Worm (Caenorhabditis elegans) whole organism, L4 larva: Measurements from ENCODE around the gene B0546.3.

Source experiments
- lin-15B ChIP-seq: fragments of 150-350 bp; sonication (generic microtip); optimal IDR thresholded peaks from 3 replicates; lab custom pipeline; 2014; ENCODE audit warnings: missing biosample characterization, missing genetic modification characterization
- lin-39 ChIP-seq: fragments of 150-350 bp; optimal IDR thresholded peaks from 2 replicates; lab custom pipeline; 2014; ENCODE audit warnings: missing biosample characterization, missing genetic modification reagents, missing genetic modification characterization
- nhr-111 ChIP-seq: fragments of 200-800 bp; sonication (Bioruptor generic); optimal IDR thresholded peaks from 2 replicates; lab custom pipeline; 2018; ENCODE audit warnings: mild to moderate bottlenecking, missing genetic modification characterization, missing compliant biosample characterization
- nhr-25 ChIP-seq: sonication (generic microtip); optimal IDR thresholded peaks from 2 replicates; lab custom pipeline; 2017; ENCODE audit warnings: missing genetic modification characterization, mild to moderate bottlenecking, missing compliant biosample characterization, antibody characterized with exemption, moderate library complexity, borderline replicate concordance; ENCODE audit not compliant: insufficient read depth
- nhr-76 ChIP-seq: fragments of 150-350 bp; optimal IDR thresholded peaks from 2 replicates; lab custom pipeline; 2014; ENCODE audit warnings: missing biosample characterization, missing genetic modification characterization
- unc-62 ChIP-seq, 3 experiments: fragments of 150-350 bp in 1 of 3; sonication (generic microtip); optimal IDR thresholded peaks in 2 of 3; peaks in 1 of 3; 1 replicate in 1 of 3; 2 replicates in 2 of 3; lab custom pipeline; 2014 to 2017; ENCODE audit warnings: missing biosample characterization in 3 of 3, missing genetic modification characterization in 3 of 3, missing genetic modification reagents in 3 of 3, missing genotype in 1 of 3

- TF ChIP-seq nhr-111 (GFP tag; lab: Kevin White, UChicago) = no peak
- no peak for TF ChIP-seq nhr-76 (tag; lab: Kevin White, UChicago)
- TF ChIP-seq unc-62 (GFP tag; optimal IDR thresholded peaks at IDR 0.05 in 1 of 2; lab: Kevin White, UChicago) = no peak
- TF ChIP-seq unc-62 (tag; optimal IDR thresholded peaks at IDR 0.05; lab: Kevin White, UChicago) = no peak
- no peak for TF ChIP-seq lin-39 (tag; lab: Kevin White, UChicago)
- no peak for TF ChIP-seq lin-15B (tag; lab: Kevin White, UChicago)
- TF ChIP-seq nhr-25 = no peak
Measured at ce11 chrIV:3338176-3338575, 44.5 kb downstream of the B0546.3 start.
